Fruit fly (Drosophila melanogaster): ENCODE measurements around the gene CG33654.

dm6 chr3R:9628607-9629006 lies 45.6 kb upstream of the CG33654 start:
- TF ChIP-seq CG8478 (optimal IDR thresholded peaks at IDR 0.05) (no peak), CTCF (optimal IDR thresholded peaks at IDR 0.05) (no peak)

All from S2 (cell line).